Worm (Caenorhabditis elegans) whole organism, early embryonic: ENCODE data around the gene pxl-1.

Source experiments
- B0310.2 ChIP-seq: sonication (generic microtip); optimal IDR thresholded peaks from 2 replicates; lab custom pipeline; 2016; ENCODE audit warnings: mild to moderate bottlenecking, missing genetic modification characterization, missing compliant biosample characterization
- F13C5.2 ChIP-seq: sonication (generic microtip); optimal IDR thresholded peaks from 2 replicates; lab custom pipeline; 2017; ENCODE audit warnings: mild to moderate bottlenecking, missing genetic modification characterization, inconsistent platforms, missing compliant biosample characterization
- aly-1 ChIP-seq: sonication (generic microtip); optimal IDR thresholded peaks from 2 replicates; lab custom pipeline; 2016; ENCODE audit warnings: missing genetic modification characterization, missing compliant biosample characterization
- ama-1 ChIP-seq: fragments of 150-350 bp; optimal IDR thresholded peaks from 2 replicates; lab custom pipeline; 2014
- ceh-13 ChIP-seq: fragments of 200-800 bp; sonication (Bioruptor generic); optimal IDR thresholded peaks from 2 replicates; lab custom pipeline; 2018; ENCODE audit warnings: mild to moderate bottlenecking, missing genetic modification characterization, missing compliant biosample characterization
- ceh-36 ChIP-seq: sonication (generic microtip); optimal IDR thresholded peaks from 2 replicates; lab custom pipeline; 2016; ENCODE audit warnings: missing genetic modification characterization, inconsistent platforms, missing compliant biosample characterization
- ets-7 ChIP-seq: sonication (generic microtip); optimal IDR thresholded peaks from 2 replicates; lab custom pipeline; 2016; ENCODE audit warnings: missing genotype, missing genetic modification characterization, missing compliant biosample characterization
- flt-1 ChIP-seq: fragments of 200-800 bp; sonication (Bioruptor generic); IDR thresholded peaks from 2 replicates; pipeline ENCODE4 v1.3.6; 2022; ENCODE audit warnings: missing genetic modification characterization, missing compliant biosample characterization
- hmbx-1 ChIP-seq: sonication (generic microtip); optimal IDR thresholded peaks from 2 replicates; lab custom pipeline; 2016; ENCODE audit warnings: mild to moderate bottlenecking, missing genetic modification characterization, missing compliant biosample characterization
- hmg-4 ChIP-seq: fragments of 200-800 bp; sonication (Bioruptor generic); optimal IDR thresholded peaks from 2 replicates; lab custom pipeline; 2018; ENCODE audit warnings: mild to moderate bottlenecking, missing genetic modification characterization, missing compliant biosample characterization
- hnd-1 ChIP-seq: sonication (generic microtip); optimal IDR thresholded peaks from 2 replicates; lab custom pipeline; 2016; ENCODE audit warnings: missing genetic modification characterization, missing compliant biosample characterization
- pes-1 ChIP-seq: fragments of 200-800 bp; sonication (Bioruptor generic); IDR thresholded peaks from 2 replicates; pipeline ENCODE4 v1.3.6; 2022; ENCODE audit warnings: missing genetic modification reagents, missing genetic modification characterization, missing compliant biosample characterization
- scrt-1 ChIP-seq: fragments of 200-800 bp; sonication (Bioruptor generic); IDR thresholded peaks from 2 replicates; pipeline ENCODE4 v1.3.6; 2022; ENCODE audit warnings: missing genetic modification characterization, missing compliant biosample characterization
- sea-1 ChIP-seq: fragments of 200-800 bp; sonication (Bioruptor generic); conservative IDR thresholded peaks from 2 replicates; pipeline ENCODE4 v1.3.6; 2022; ENCODE audit warnings: missing genetic modification characterization, missing compliant biosample characterization
- tbx-11 ChIP-seq: fragments of 200-800 bp; sonication (Bioruptor generic); IDR thresholded peaks from 2 replicates; pipeline ENCODE4 v1.3.6; 2022; ENCODE audit warnings: missing genetic modification characterization, missing compliant biosample characterization
- tbx-37 ChIP-seq: fragments of 200-800 bp; sonication (Bioruptor generic); conservative IDR thresholded peaks from 2 replicates; pipeline ENCODE4 v1.3.6; 2022; ENCODE audit warnings: missing genetic modification reagents, missing genetic modification characterization, missing compliant biosample characterization
- tra-4 ChIP-seq: sonication (generic microtip); optimal IDR thresholded peaks from 2 replicates; lab custom pipeline; 2017; ENCODE audit warnings: missing genetic modification characterization, missing compliant biosample characterization

pxl-1 gene

ce11 chrIII:5876867-5877641 is 18.8 kb downstream of the pxl-1 start:
- no peak for TF ChIP-seq tra-4 (tag; lab: Kevin White, UChicago)

- TF ChIP-seq hmg-4 (GFP tag; lab: Kevin White, UChicago) (no peak), B0310.2 (no peak), tbx-37 (no peak), flt-1 (GFP tag; lab: Robert Waterston, UW) (no peak), pes-1 (no peak), F13C5.2 (tag; lab: Kevin White, UChicago) (no peak), ceh-36 (tag; lab: Kevin White, UChicago) (no peak), scrt-1 (no peak), aly-1 (no peak)
These were observed 19.6 kb downstream of the pxl-1 start, which contains the start of gene aldo-2 for ce11 chrIII:5876140-5876675. TSS of gene aldo-2 (minus strand) at chrIII:5876625.

- TF ChIP-seq hmg-4 (GFP tag; lab: Kevin White, UChicago) (no peak), pes-1 (no peak), aly-1 (no peak), tbx-11 (GFP tag; lab: Robert Waterston, UW) (no peak), scrt-1 (no peak)
These were observed 20.1 kb downstream of the pxl-1 start for ce11 chrIII:5875705-5876104.

ce11 chrIII:5875418-5875702 is 20.5 kb downstream of the pxl-1 start:
- no peak for TF ChIP-seq ets-7 (tag; lab: Kevin White, UChicago)
- no peak for TF ChIP-seq flt-1 (GFP tag; lab: Robert Waterston, UW)
- TF ChIP-seq sea-1 (GFP tag; lab: Robert Waterston, UW) = no peak
- no peak for TF ChIP-seq ama-1 (lab: Kevin White, UChicago)
- no peak for TF ChIP-seq ceh-36 (tag; lab: Kevin White, UChicago)

ce11 chrIII:5874664-5875417 is 21.0 kb downstream of the pxl-1 start:
- no peak for TF ChIP-seq sea-1 (GFP tag; lab: Robert Waterston, UW)
- TF ChIP-seq ceh-36 (tag; lab: Kevin White, UChicago) = no peak
- TF ChIP-seq hmbx-1 (tag; lab: Kevin White, UChicago) = no peak
- TF ChIP-seq ets-7 (tag; lab: Kevin White, UChicago) = no peak
- no peak for TF ChIP-seq B0310.2
- TF ChIP-seq ama-1 (lab: Kevin White, UChicago) = no peak
- no peak for TF ChIP-seq scrt-1
- no peak for TF ChIP-seq hmg-4 (GFP tag; lab: Kevin White, UChicago)
- no peak for TF ChIP-seq tbx-37
- no peak for TF ChIP-seq flt-1 (GFP tag; lab: Robert Waterston, UW)
- no peak for TF ChIP-seq tra-4 (tag; lab: Kevin White, UChicago)

- TF ChIP-seq aly-1 (no peak), ama-1 (lab: Kevin White, UChicago) (no peak), ets-7 (tag; lab: Kevin White, UChicago) (no peak), tbx-11 (GFP tag; lab: Robert Waterston, UW) (no peak), F13C5.2 (tag; lab: Kevin White, UChicago) (no peak), ceh-13 (GFP tag; lab: Kevin White, UChicago) (no peak), ceh-36 (tag; lab: Kevin White, UChicago) (no peak), sea-1 (GFP tag; lab: Robert Waterston, UW) (no peak)
These were observed 21.6 kb downstream of the pxl-1 start for ce11 chrIII:5874263-5874662.

ce11 chrIII:5872288-5872687 is 23.5 kb downstream of the pxl-1 start:
- TF ChIP-seq hnd-1 = no peak
- TF ChIP-seq ama-1 (lab: Kevin White, UChicago) = no peak
- no peak for TF ChIP-seq sea-1 (GFP tag; lab: Robert Waterston, UW)
- TF ChIP-seq hmbx-1 (tag; lab: Kevin White, UChicago) = no peak
- TF ChIP-seq ets-7 (tag; lab: Kevin White, UChicago) = no peak

- TF ChIP-seq pes-1 (peak; percentile 53; the same call in 1 of the 2 replicates), aly-1 (no peak), tbx-37 (peak; percentile 66; the same call in 1 of the 2 replicates), hmg-4 (GFP tag; lab: Kevin White, UChicago) (no peak)
These were observed 24.1 kb downstream of the pxl-1 start, which contains the start of the genes F01F1.11 and F01F1.3 for ce11 chrIII:5871760-5872159. TSS of gene F01F1.11 (minus strand) at chrIII:5871877. TSS of gene F01F1.3 (plus strand) at chrIII:5871938.

- TF ChIP-seq aly-1 (no peak), flt-1 (GFP tag; lab: Robert Waterston, UW) (no peak), hnd-1 (no peak), pes-1 (no peak), tra-4 (tag; lab: Kevin White, UChicago) (no peak), ceh-13 (GFP tag; lab: Kevin White, UChicago) (no peak), ama-1 (lab: Kevin White, UChicago) (no peak), ceh-36 (tag; lab: Kevin White, UChicago) (no peak), hmbx-1 (tag; lab: Kevin White, UChicago) (no peak), sea-1 (GFP tag; lab: Robert Waterston, UW) (no peak)
These were observed 26.4 kb downstream of the pxl-1 start, which contains the start of gene F01F1.15 for ce11 chrIII:5869429-5869828. TSS of gene F01F1.15 (minus strand) at chrIII:5869529.
